Fruit fly (Drosophila melanogaster) S2 (cell line): Measurements from ENCODE around the gene tweek.

Experiments used
- CG8478 ChIP-seq: fragments of >200 bp; optimal IDR thresholded peaks from 2 replicates; lab custom pipeline; 2018
- CTCF ChIP-seq, 2 experiments: fragments of >200 bp; optimal IDR thresholded peaks; 2 replicates each; lab custom pipeline; 2018

Gene tweek

dm6 chr2L:16887660-16888573 is at the start of gene tweek, which contains the start of gene osi:
TSS of gene tweek (plus strand) at chr2L:16888490.
TSS of gene osi (minus strand) at chr2L:16887966.
- no peak for TF ChIP-seq CG8478 (lab: Kevin White, UChicago)
- peak in 1 of 2 experiments; percentile 1 for TF ChIP-seq CTCF (optimal IDR thresholded peaks at IDR 0.05; lab: Kevin White, UChicago)

- TF ChIP-seq CTCF (optimal IDR thresholded peaks at IDR 0.05; lab: Kevin White, UChicago) (no peak), CG8478 (lab: Kevin White, UChicago) (no peak)
Observed at dm6 chr2L:16839665-16840064, 48.6 kb upstream of the tweek start.

dm6 chr2L:16842505-16842904 is 45.8 kb upstream of the tweek start:
- no peak for TF ChIP-seq CTCF (optimal IDR thresholded peaks at IDR 0.05; lab: Kevin White, UChicago)
- no peak for TF ChIP-seq CG8478 (lab: Kevin White, UChicago)

dm6 chr2L:16843336-16843735 is 45.0 kb upstream of the tweek start:
- TF ChIP-seq CG8478 (lab: Kevin White, UChicago) (no peak), CTCF (optimal IDR thresholded peaks at IDR 0.05; lab: Kevin White, UChicago) (no peak)

DNA sequence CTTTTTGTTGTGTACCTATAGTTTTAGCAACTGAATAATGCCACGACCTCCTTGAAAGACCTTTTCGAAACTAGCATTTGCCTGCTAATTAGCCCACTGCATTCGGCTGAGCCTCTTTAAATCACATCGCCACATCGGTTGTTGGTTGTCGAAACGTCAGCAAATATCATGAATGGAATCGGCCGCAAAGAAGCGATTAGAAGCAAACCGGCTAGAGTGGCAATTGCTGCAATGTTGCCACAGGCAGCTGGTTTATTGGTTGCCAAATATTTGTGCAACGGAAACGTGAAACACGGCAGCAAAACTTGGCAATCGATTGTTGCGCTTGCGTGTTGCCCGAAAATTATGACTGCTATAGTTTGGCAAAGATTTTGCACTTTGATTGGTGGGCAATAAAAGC is 43.1 kb upstream of the tweek start:
- no peak for TF ChIP-seq CTCF (optimal IDR thresholded peaks at IDR 0.05; lab: Kevin White, UChicago)
- no peak for TF ChIP-seq CG8478 (lab: Kevin White, UChicago)

DNA sequence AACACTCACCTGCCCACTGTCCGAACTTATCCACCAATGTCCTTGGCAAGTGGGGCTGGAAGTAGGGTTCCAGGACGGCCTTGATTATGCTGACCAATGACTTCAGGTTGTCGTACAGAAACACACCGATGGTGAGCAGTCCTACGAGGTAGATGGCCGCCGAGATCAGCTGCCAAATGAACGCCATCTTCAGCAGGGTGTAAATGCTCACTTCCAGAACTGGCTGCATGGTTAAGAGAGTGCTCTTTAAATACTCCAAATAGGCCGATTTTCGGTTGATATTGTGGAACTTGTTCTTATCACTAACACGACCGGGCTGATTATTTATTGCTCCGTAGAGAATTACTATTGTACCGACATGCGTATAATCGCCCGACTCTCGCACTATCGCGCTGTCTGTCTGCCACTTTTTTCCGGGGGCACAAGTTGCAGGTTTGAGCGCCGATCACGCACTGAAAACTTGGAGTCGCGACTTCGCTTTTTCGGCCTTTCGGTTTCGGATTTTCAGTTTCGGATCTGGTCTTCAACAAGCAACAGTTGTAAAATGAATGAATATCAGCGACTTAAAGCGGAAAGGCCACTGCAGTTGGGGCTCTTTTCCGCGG is 41.4 kb upstream of the tweek start:
- TF ChIP-seq CG8478 (lab: Kevin White, UChicago) (no peak), CTCF (optimal IDR thresholded peaks at IDR 0.05; lab: Kevin White, UChicago) (no peak)

dm6 chr2L:16847948-16848347 is 40.3 kb upstream of the tweek start:
- TF ChIP-seq CG8478 (lab: Kevin White, UChicago) = no peak
- no peak for TF ChIP-seq CTCF (optimal IDR thresholded peaks at IDR 0.05; lab: Kevin White, UChicago)

dm6 chr2L:16848670-16849069 is 39.6 kb upstream of the tweek start, which contains the start of gene CG13284:
TSS of gene CG13284 (minus strand) at chr2L:16848716.
- no peak for TF ChIP-seq CG8478 (lab: Kevin White, UChicago)
- TF ChIP-seq CTCF (optimal IDR thresholded peaks at IDR 0.05; lab: Kevin White, UChicago) = no peak

dm6 chr2L:16850442-16850841 is 37.8 kb upstream of the tweek start:
- TF ChIP-seq CG8478 (lab: Kevin White, UChicago) (no peak), CTCF (optimal IDR thresholded peaks at IDR 0.05; lab: Kevin White, UChicago) (no peak)

dm6 chr2L:16852318-16852932 is 35.9 kb upstream of the tweek start, which contains the start of gene CG31810:
TSS of gene CG31810 (minus strand) at chr2L:16852368.
- TF ChIP-seq CG8478 (lab: Kevin White, UChicago) (no peak), CTCF (optimal IDR thresholded peaks at IDR 0.05; lab: Kevin White, UChicago) (no peak)

DNA sequence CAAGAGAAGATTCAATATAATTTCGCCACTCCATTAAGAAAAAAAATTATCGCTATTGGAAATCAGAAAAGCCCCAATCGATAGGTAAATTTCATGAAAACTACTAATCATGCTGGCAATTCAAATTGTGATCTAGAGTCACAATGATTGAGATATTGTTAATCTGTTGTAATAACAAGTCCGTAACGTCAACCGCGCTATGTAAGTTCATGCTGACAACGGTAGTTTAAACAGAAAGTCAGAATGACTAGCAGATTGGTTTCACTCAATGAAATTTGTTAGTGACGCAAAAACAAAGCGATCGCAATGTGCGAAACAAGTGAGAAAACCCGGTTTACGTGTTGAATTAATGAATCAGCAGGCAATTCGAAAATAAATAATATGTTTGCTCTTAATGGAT is 31.2 kb upstream of the tweek start:
- TF ChIP-seq CG8478 (lab: Kevin White, UChicago) (no peak), CTCF (optimal IDR thresholded peaks at IDR 0.05; lab: Kevin White, UChicago) (no peak)

dm6 chr2L:16857665-16858064 is 30.6 kb upstream of the tweek start:
- TF ChIP-seq CTCF (optimal IDR thresholded peaks at IDR 0.05; lab: Kevin White, UChicago) = no peak
- no peak for TF ChIP-seq CG8478 (lab: Kevin White, UChicago)

DNA sequence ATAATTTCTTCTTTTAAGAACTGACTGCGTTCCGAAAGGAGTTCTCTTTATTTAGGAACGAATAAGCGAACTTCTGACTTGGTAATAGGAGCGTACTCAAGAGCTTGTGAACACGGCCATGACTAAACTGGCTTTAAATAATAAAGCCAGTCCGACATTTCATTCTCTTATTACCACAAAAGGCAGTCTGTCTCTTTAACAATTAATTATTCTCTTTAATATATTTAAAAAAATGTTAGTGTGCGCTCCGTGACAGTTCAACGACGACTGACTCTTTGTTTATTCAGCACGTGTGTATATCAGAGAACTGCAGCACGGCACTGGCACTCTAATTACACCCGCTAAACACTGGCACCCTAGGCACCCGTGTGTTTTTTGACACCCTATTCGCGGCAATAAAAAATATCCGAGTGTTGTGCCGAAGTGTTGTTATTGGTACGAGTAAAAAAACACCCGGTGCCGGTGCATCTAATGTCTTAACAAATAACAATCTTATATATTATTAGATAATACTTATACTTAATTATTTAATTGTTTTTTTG is 29.8 kb upstream of the tweek start, which contains the start of gene CG31809:
TSS of gene CG31809 (minus strand) at position 249 of the 542 bp plus-strand sequence.
- TF ChIP-seq CG8478 (lab: Kevin White, UChicago) = no peak
- no peak for TF ChIP-seq CTCF (optimal IDR thresholded peaks at IDR 0.05; lab: Kevin White, UChicago)

- TF ChIP-seq CTCF (optimal IDR thresholded peaks at IDR 0.05; lab: Kevin White, UChicago) (no peak), CG8478 (lab: Kevin White, UChicago) (no peak)
Observed at dm6 chr2L:16859103-16859502, 29.2 kb upstream of the tweek start.
